Fruit fly (Drosophila melanogaster): ENCODE results near the gene CG46520.
"Not testable (repeated sequence)": the region's sequence is repeated elsewhere in the genome, so short reads cannot be mapped to it uniquely, and the experiment has no call there.

The CG46520 gene

dm6 chrX:22241272-22241671 is 4.9 kb downstream of the CG46520 start, which contains the start of gene CG46521:
CG46521 (plus strand) TSS chrX:22241572.
- not testable (repeated sequence) for TF ChIP-seq Dfd (GFP tag; optimal IDR thresholded peaks at IDR 0.05); Vsx2 (GFP tag; optimal IDR thresholded peaks at IDR 0.05; ENCODE audit: partially characterized antibody); CrebA (GFP tag; optimal IDR thresholded peaks at IDR 0.05; ENCODE audit: borderline replicate concordance)

dm6 chrX:22246300-22246699 is 9.9 kb downstream of the CG46520 start, which contains the start of gene CG46522:
CG46522 (plus strand) TSS chrX:22246600.
- TF ChIP-seq dmrt93B, Jra, OdsH (GFP tag; optimal IDR thresholded peaks at IDR 0.05): not testable (repeated sequence)

dm6 chrX:22251282-22251681 is 14.9 kb downstream of the CG46520 start, which contains the start of gene CG41562:
CG41562 (plus strand) TSS chrX:22251582.
- TF ChIP-seq Jra (GFP tag; optimal IDR thresholded peaks at IDR 0.05); dsf (GFP tag; optimal IDR thresholded peaks at IDR 0.05; ENCODE audit: borderline replicate concordance); sv (GFP tag; optimal IDR thresholded peaks at IDR 0.05): not testable (repeated sequence)

Data from whole organism, wandering third instar larva.